4 worm cellular contexts compared by ENCODE assay signal in the genomic region with DNA sequence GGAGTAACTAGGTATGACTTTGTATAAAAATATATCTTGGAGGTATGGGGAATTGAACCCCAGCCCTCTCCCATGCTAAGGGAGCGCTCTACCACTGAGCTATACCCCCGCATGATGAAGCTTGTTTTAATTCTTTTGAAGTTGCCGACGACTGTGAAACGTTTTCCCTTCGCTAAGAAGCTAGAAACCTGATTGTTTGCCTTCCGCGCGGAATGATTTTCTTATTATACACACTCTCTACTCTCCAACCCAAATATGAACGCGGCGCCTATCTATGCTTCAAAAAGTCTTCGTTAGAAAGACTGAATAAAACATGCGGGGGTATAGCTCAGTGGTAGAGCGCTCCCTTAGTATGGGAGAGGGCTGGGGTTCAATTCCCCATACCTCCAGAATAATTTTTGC.
TF ChIP-seq lines count a peak whose summit lies in the region.

No protein-coding gene starts in this region.

TF ChIP-seq in whole organism, L2 larva, 48 proteins besides CTCF, POLR2A, EP300 and RAD21 (continued from another document):
- TF ChIP-seq gmeb-1 (tag; optimal IDR thresholded peaks at IDR 0.05; lab: Kevin White, UChicago), result no peak
- TF ChIP-seq lin-39 (tag; optimal IDR thresholded peaks at IDR 0.05; lab: Kevin White, UChicago), result no peak
- TF ChIP-seq blmp-1 (tag; optimal IDR thresholded peaks at IDR 0.05; lab: Kevin White, UChicago; ENCODE audit: insufficient read depth), result no peak
- no peak for TF ChIP-seq mab-5 (tag; optimal IDR thresholded peaks at IDR 0.05; lab: Kevin White, UChicago)
- TF ChIP-seq unc-55 (GFP tag; optimal IDR thresholded peaks at IDR 0.05; lab: Kevin White, UChicago), result no peak
- no peak for TF ChIP-seq nhr-10 (tag; optimal IDR thresholded peaks at IDR 0.05; lab: Kevin White, UChicago)

TF ChIP-seq in whole organism, L3 larva, 47 proteins besides CTCF, POLR2A, EP300 and RAD21 (continued from another document):
- no peak for TF ChIP-seq fkh-10 (GFP tag; optimal IDR thresholded peaks at IDR 0.05; lab: Kevin White, UChicago)
- no peak for TF ChIP-seq nhr-12 (tag; optimal IDR thresholded peaks at IDR 0.05; lab: Kevin White, UChicago)
- peak; percentile 28 for TF ChIP-seq nhr-25 (tag; optimal IDR thresholded peaks at IDR 0.05; lab: Kevin White, UChicago)
- TF ChIP-seq unc-39 (tag; optimal IDR thresholded peaks at IDR 0.05; lab: Kevin White, UChicago), result no peak
- TF ChIP-seq nhr-11 (tag; optimal IDR thresholded peaks at IDR 0.05; lab: Kevin White, UChicago), result no peak
- TF ChIP-seq nhr-67 (tag; optimal IDR thresholded peaks at IDR 0.05; lab: Kevin White, UChicago), result no peak
- no peak for TF ChIP-seq mdl-1 (tag; optimal IDR thresholded peaks at IDR 0.05; lab: Kevin White, UChicago)
- TF ChIP-seq R02D3.7 (tag; optimal IDR thresholded peaks at IDR 0.05; lab: Kevin White, UChicago), result no peak
- no peak for TF ChIP-seq eor-1 (tag; optimal IDR thresholded peaks at IDR 0.05; lab: Kevin White, UChicago)
- TF ChIP-seq nhr-28 (tag; optimal IDR thresholded peaks at IDR 0.05; lab: Kevin White, UChicago), result no peak
- no peak for TF ChIP-seq nhr-77 (tag; optimal IDR thresholded peaks at IDR 0.05; lab: Kevin White, UChicago)
- TF ChIP-seq jun-1 (tag; optimal IDR thresholded peaks at IDR 0.05; lab: Kevin White, UChicago), result no peak
- TF ChIP-seq ZK546.5 (tag; optimal IDR thresholded peaks at IDR 0.05; lab: Kevin White, UChicago), result no peak
- TF ChIP-seq ceh-28 (tag; optimal IDR thresholded peaks at IDR 0.05; lab: Kevin White, UChicago), result no peak
- peak; percentile 58 for TF ChIP-seq nhr-43 (tag; optimal IDR thresholded peaks at IDR 0.05; lab: Kevin White, UChicago; ENCODE audit: poor library complexity, severe bottlenecking)
- TF ChIP-seq elt-3 (tag; optimal IDR thresholded peaks at IDR 0.05; lab: Kevin White, UChicago), result no peak
- TF ChIP-seq nhr-23 (tag; optimal IDR thresholded peaks at IDR 0.05; lab: Kevin White, UChicago), result peak; percentile 1
- peak; percentile 9 for TF ChIP-seq hmg-11 (tag; optimal IDR thresholded peaks at IDR 0.05; lab: Kevin White, UChicago)
- TF ChIP-seq pha-4 (tag; optimal IDR thresholded peaks at IDR 0.05; lab: Kevin White, UChicago), result no peak

TF ChIP-seq in whole organism, L4 larva, 104 proteins besides CTCF, POLR2A, EP300 and RAD21 (continued from another document and continues in another):
- TF ChIP-seq mdt-29 (GFP tag; IDR thresholded peaks at IDR 0.05; lab: Robert Waterston, UW), result peak; percentile 46; the same call in 1 of the 2 replicates
- TF ChIP-seq T20F7.1 (GFP tag; optimal IDR thresholded peaks at IDR 0.05; lab: Kevin White, UChicago), result peak; percentile 43
- no peak for TF ChIP-seq attf-4 (tag; optimal IDR thresholded peaks at IDR 0.05; lab: Kevin White, UChicago)
- TF ChIP-seq zip-11 (GFP tag; IDR thresholded peaks at IDR 0.05; lab: Robert Waterston, UW), result no peak
- TF ChIP-seq zag-1 (tag; optimal IDR thresholded peaks at IDR 0.05; lab: Kevin White, UChicago), result no peak
- TF ChIP-seq hif-1 (tag; optimal IDR thresholded peaks at IDR 0.05; lab: Kevin White, UChicago), result no peak
- TF ChIP-seq cey-2 (tag; optimal IDR thresholded peaks at IDR 0.05; lab: Kevin White, UChicago; ENCODE audit: borderline replicate concordance, insufficient read depth), result no peak
- peak; percentile 64; the same call in 1 of the 2 replicates for TF ChIP-seq daf-19 (GFP tag; conservative IDR thresholded peaks at IDR 0.05; lab: Robert Waterston, UW)
- TF ChIP-seq lir-3 (tag; optimal IDR thresholded peaks at IDR 0.05; lab: Kevin White, UChicago), result peak; percentile 53
- no peak for TF ChIP-seq unc-130 (GFP tag; optimal IDR thresholded peaks at IDR 0.05; lab: Kevin White, UChicago)
- TF ChIP-seq skn-1 (tag; optimal IDR thresholded peaks at IDR 0.05; lab: Kevin White, UChicago), result no peak
- peak; percentile 86 for TF ChIP-seq pha-4 (GFP tag; IDR thresholded peaks at IDR 0.05; lab: Robert Waterston, UW)
- no peak for TF ChIP-seq pha-4 (tag; optimal IDR thresholded peaks at IDR 0.05; lab: Kevin White, UChicago)
- no peak for TF ChIP-seq zip-2 (tag; optimal IDR thresholded peaks at IDR 0.05; lab: Kevin White, UChicago)
- TF ChIP-seq F10B5.3 (tag; optimal IDR thresholded peaks at IDR 0.05; lab: Kevin White, UChicago), result no peak
- no peak for TF ChIP-seq zfp-3 (GFP tag; conservative IDR thresholded peaks at IDR 0.05; lab: Robert Waterston, UW)
- TF ChIP-seq lim-7 (GFP tag; IDR thresholded peaks at IDR 0.05; lab: Robert Waterston, UW), result peak; percentile 61; the same call in 1 of the 2 replicates
- 0 out of 2 replicates have a peak, but pooled peaks have one; percentile 24 for TF ChIP-seq Y48G9A.11 (GFP tag; IDR thresholded peaks at IDR 0.05; lab: Robert Waterston, UW)
- TF ChIP-seq nhr-28 (tag; optimal IDR thresholded peaks at IDR 0.05; lab: Kevin White, UChicago), result no peak
- TF ChIP-seq tag-97 (GFP tag; IDR thresholded peaks at IDR 0.05; lab: Robert Waterston, UW), result no peak
- no peak for TF ChIP-seq aha-1 (tag; lab: Kevin White, UChicago)
- no peak for TF ChIP-seq nhr-76 (tag; optimal IDR thresholded peaks at IDR 0.05; lab: Kevin White, UChicago)
- peak; percentile 81 for TF ChIP-seq madf-9 (GFP tag; conservative IDR thresholded peaks at IDR 0.05; lab: Robert Waterston, UW)
- TF ChIP-seq daf-12 (tag; optimal IDR thresholded peaks at IDR 0.05; lab: Kevin White, UChicago), result no peak
- TF ChIP-seq daf-16 (GFP tag; optimal IDR thresholded peaks at IDR 0.05; lab: Kevin White, UChicago), result peak; percentile 26 to 64
- TF ChIP-seq daf-16 (tag; optimal IDR thresholded peaks at IDR 0.05; lab: Kevin White, UChicago), result no peak
- peak; percentile 54; the same call in 1 of the 2 replicates for TF ChIP-seq nhr-42 (GFP tag; IDR thresholded peaks at IDR 0.05; lab: Robert Waterston, UW)
- peak; percentile 51 for TF ChIP-seq lin-13 (GFP tag; optimal IDR thresholded peaks at IDR 0.05; lab: Kevin White, UChicago)
- TF ChIP-seq fos-1 (tag; optimal IDR thresholded peaks at IDR 0.05; lab: Kevin White, UChicago), result no peak
- no peak for TF ChIP-seq nhr-11 (tag; optimal IDR thresholded peaks at IDR 0.05; lab: Kevin White, UChicago)
- no peak for TF ChIP-seq nhr-6 (tag; optimal IDR thresholded peaks at IDR 0.05; lab: Kevin White, UChicago)
- TF ChIP-seq unc-39 (tag; optimal IDR thresholded peaks at IDR 0.05; lab: Kevin White, UChicago), result no peak
- TF ChIP-seq ztf-7 (tag; optimal IDR thresholded peaks at IDR 0.05; lab: Kevin White, UChicago), result no peak
- no peak for TF ChIP-seq dpl-1 (GFP tag; optimal IDR thresholded peaks at IDR 0.05; lab: Kevin White, UChicago)
- TF ChIP-seq set-16 (GFP tag; IDR thresholded peaks at IDR 0.05; lab: Robert Waterston, UW), result no peak
- peak in 1 of 2 experiments; percentile 21 for TF ChIP-seq unc-62 (GFP tag; optimal IDR thresholded peaks at IDR 0.05 in 1 of 2; lab: Kevin White, UChicago)
- TF ChIP-seq unc-62 (tag; optimal IDR thresholded peaks at IDR 0.05; lab: Kevin White, UChicago), result no peak
- no peak for TF ChIP-seq ztf-11 (tag; optimal IDR thresholded peaks at IDR 0.05; lab: Kevin White, UChicago)
- peak; percentile 73 for TF ChIP-seq spr-3 (GFP tag; optimal IDR thresholded peaks at IDR 0.05; lab: Kevin White, UChicago)
- TF ChIP-seq mep-1 (tag; optimal IDR thresholded peaks at IDR 0.05; lab: Kevin White, UChicago), result peak; percentile 50
- no peak for TF ChIP-seq Y75B8A.6 (GFP tag; IDR thresholded peaks at IDR 0.05; lab: Robert Waterston, UW)
- no peak for TF ChIP-seq ces-1 (GFP tag; optimal IDR thresholded peaks at IDR 0.05; lab: Kevin White, UChicago)
- TF ChIP-seq sdz-12 (GFP tag; optimal IDR thresholded peaks at IDR 0.05; lab: Kevin White, UChicago), result no peak
- peak; percentile 60 for TF ChIP-seq Y5F2A.4 (GFP tag; optimal IDR thresholded peaks at IDR 0.05; lab: Kevin White, UChicago)
- no peak for TF ChIP-seq mxl-2 (GFP tag; conservative IDR thresholded peaks at IDR 0.05; lab: Robert Waterston, UW)
- TF ChIP-seq F44E2.7 (GFP tag; IDR thresholded peaks at IDR 0.05; lab: Robert Waterston, UW), result 0 out of 2 replicates have a peak, but pooled peaks have one; percentile 49
- TF ChIP-seq lin-15B (tag; optimal IDR thresholded peaks at IDR 0.05; lab: Kevin White, UChicago), result no peak
- TF ChIP-seq F49E8.2 (tag; optimal IDR thresholded peaks at IDR 0.05; lab: Kevin White, UChicago; ENCODE audit: borderline replicate concordance), result peak; percentile 20
- no peak for TF ChIP-seq snpc-4 (tag; optimal IDR thresholded peaks at IDR 0.05; lab: Kevin White, UChicago)
- TF ChIP-seq nhr-25 (tag; optimal IDR thresholded peaks at IDR 0.05; lab: Kevin White, UChicago; ENCODE audit: borderline replicate concordance, insufficient read depth), result no peak
- TF ChIP-seq nhr-10 (tag; optimal IDR thresholded peaks at IDR 0.05; lab: Kevin White, UChicago), result no peak
- peak; percentile 75 for TF ChIP-seq T26A8.4 (GFP tag; IDR thresholded peaks at IDR 0.05; lab: Robert Waterston, UW)
- TF ChIP-seq ama-1 (optimal IDR thresholded peaks at IDR 0.05; lab: Kevin White, UChicago), result no peak

TF ChIP-seq in whole organism, young adult, 124 proteins besides CTCF, POLR2A, EP300 and RAD21 (continued from another document):
- TF ChIP-seq unc-62 (GFP tag; optimal IDR thresholded peaks at IDR 0.05; lab: Kevin White, UChicago) (no peak), T07F8.4 (tag; optimal IDR thresholded peaks at IDR 0.05; lab: Kevin White, UChicago) (no peak), nhr-90 (tag; optimal IDR thresholded peaks at IDR 0.05; lab: Kevin White, UChicago) (peak; percentile 47), F33H1.4 (GFP tag; IDR thresholded peaks at IDR 0.05; lab: Robert Waterston, UW) (0 out of 2 replicates have a peak, but pooled peaks have one; percentile 6), D2030.7 (GFP tag; IDR thresholded peaks at IDR 0.05; lab: Robert Waterston, UW) (peak; percentile 52; the same call in 1 of the 2 replicates), Y79H2A.3 (GFP tag; conservative IDR thresholded peaks at IDR 0.05; lab: Robert Waterston, UW) (peak; percentile 76; the same call in 1 of the 2 replicates), K11D2.4 (GFP tag; IDR thresholded peaks at IDR 0.05; lab: Robert Waterston, UW) (peak; percentile 48; the same call in 1 of the 2 replicates), ceh-58 (GFP tag; IDR thresholded peaks at IDR 0.05; lab: Robert Waterston, UW) (0 out of 2 replicates have a peak, but pooled peaks have one; percentile 48), lin-40 (tag; optimal IDR thresholded peaks at IDR 0.05; lab: Kevin White, UChicago) (peak; percentile 12), hsf-1 (GFP tag; IDR thresholded peaks at IDR 0.05; lab: Robert Waterston, UW) (no peak), madf-8 (GFP tag; conservative IDR thresholded peaks at IDR 0.05; lab: Robert Waterston, UW) (0 out of 2 replicates have a peak, but pooled peaks have one; percentile 9), dpff-1 (tag; optimal IDR thresholded peaks at IDR 0.05; lab: Kevin White, UChicago) (no peak), attf-3 (GFP tag; conservative IDR thresholded peaks at IDR 0.05; lab: Robert Waterston, UW) (no peak), rpc-1 (optimal IDR thresholded peaks at IDR 0.05; lab: Kevin White, UChicago) (peak; percentile 79), rpc-1 (tag; optimal IDR thresholded peaks at IDR 0.05; lab: Kevin White, UChicago) (peak; percentile 80), atf-7 (tag; optimal IDR thresholded peaks at IDR 0.05; lab: Kevin White, UChicago) (no peak), aptf-2 (GFP tag; conservative IDR thresholded peaks at IDR 0.05; lab: Robert Waterston, UW) (no peak), let-526 (GFP tag; IDR thresholded peaks at IDR 0.05; lab: Robert Waterston, UW) (0 out of 2 replicates have a peak, but pooled peaks have one; percentile 26), lin-54 (GFP tag; optimal IDR thresholded peaks at IDR 0.05; lab: Kevin White, UChicago) (no peak), C06A6.2 (GFP tag; conservative IDR thresholded peaks at IDR 0.05; lab: Robert Waterston, UW) (no peak), ekl-4 (GFP tag; IDR thresholded peaks at IDR 0.05; lab: Robert Waterston, UW) (no peak), egrh-3 (GFP tag; IDR thresholded peaks at IDR 0.05; lab: Robert Waterston, UW) (peak; percentile 49; the same call in 1 of the 2 replicates), ceh-27 (GFP tag; optimal IDR thresholded peaks at IDR 0.05; lab: Kevin White, UChicago) (peak; percentile 28), mcd-1 (GFP tag; IDR thresholded peaks at IDR 0.05; lab: Robert Waterston, UW) (no peak; the same call in 1 of the 2 replicates), tlf-1 (GFP tag; optimal IDR thresholded peaks at IDR 0.05; lab: Kevin White, UChicago) (no peak), lin-26 (GFP tag; IDR thresholded peaks at IDR 0.05; lab: Robert Waterston, UW) (peak; percentile 80), Y95B8A.8 (GFP tag; IDR thresholded peaks at IDR 0.05; lab: Robert Waterston, UW) (no peak), nhr-179 (tag; optimal IDR thresholded peaks at IDR 0.05; lab: Kevin White, UChicago) (no peak), ztf-18 (tag; optimal IDR thresholded peaks at IDR 0.05; lab: Kevin White, UChicago) (peak; percentile 51), let-607 (tag; optimal IDR thresholded peaks at IDR 0.05; lab: Kevin White, UChicago) (peak in 1 of 2 experiments; percentile 39), attf-5 (GFP tag; optimal IDR thresholded peaks at IDR 0.05; lab: Kevin White, UChicago) (no peak), hmg-1.2 (GFP tag; IDR thresholded peaks at IDR 0.05; lab: Robert Waterston, UW) (peak; percentile 54), ceh-40 (GFP tag; IDR thresholded peaks at IDR 0.05; lab: Robert Waterston, UW) (no peak), aptf-3 (GFP tag; IDR thresholded peaks at IDR 0.05; lab: Robert Waterston, UW) (no peak), dox-1 (GFP tag; IDR thresholded peaks at IDR 0.05; lab: Robert Waterston, UW) (0 out of 2 replicates have a peak, but pooled peaks have one; percentile 55), madf-3 (GFP tag; IDR thresholded peaks at IDR 0.05; lab: Robert Waterston, UW) (no peak), B0261.1 (tag; optimal IDR thresholded peaks at IDR 0.05; lab: Kevin White, UChicago) (peak; percentile 79), lin-35 (GFP tag; optimal IDR thresholded peaks at IDR 0.05; lab: Kevin White, UChicago) (no peak), ceh-100 (GFP tag; IDR thresholded peaks at IDR 0.05; lab: Robert Waterston, UW) (no peak), ceh-91 (GFP tag; IDR thresholded peaks at IDR 0.05; lab: Robert Waterston, UW) (no peak), cebp-1 (GFP tag; IDR thresholded peaks at IDR 0.05; lab: Robert Waterston, UW) (no peak), cebp-1 (tag; optimal IDR thresholded peaks at IDR 0.05; lab: Kevin White, UChicago) (peak; percentile 35), F55B11.4 (tag; optimal IDR thresholded peaks at IDR 0.05; lab: Kevin White, UChicago; ENCODE audit: borderline replicate concordance, insufficient read depth) (no peak), T26A5.8 (tag; optimal IDR thresholded peaks at IDR 0.05; lab: Kevin White, UChicago) (no peak), ztf-6 (GFP tag; IDR thresholded peaks at IDR 0.05; lab: Robert Waterston, UW) (0 out of 2 replicates have a peak, but pooled peaks have one; percentile 4), C17E4.6 (GFP tag; IDR thresholded peaks at IDR 0.05; lab: Robert Waterston, UW) (no peak), ztf-22 (GFP tag; optimal IDR thresholded peaks at IDR 0.05; lab: Kevin White, UChicago) (no peak), F23B12.7 (tag; optimal IDR thresholded peaks at IDR 0.05; lab: Kevin White, UChicago; ENCODE audit: insufficient read depth) (peak; percentile 16), snpc-1.3 (tag; optimal IDR thresholded peaks at IDR 0.05; lab: Kevin White, UChicago; ENCODE audit: insufficient read depth) (peak; percentile 34), snpc-4 (GFP tag; optimal IDR thresholded peaks at IDR 0.05; lab: Kevin White, UChicago) (peak; percentile 32), snpc-4 (tag; optimal IDR thresholded peaks at IDR 0.05; lab: Kevin White, UChicago) (peak in 2 of 4 experiments; percentile 26 to 41), rec-8 (tag; optimal IDR thresholded peaks at IDR 0.05; lab: Kevin White, UChicago) (peak; percentile 38 to 74), madf-10 (tag; optimal IDR thresholded peaks at IDR 0.05; lab: Kevin White, UChicago) (no peak), B0035.1 (tag; optimal IDR thresholded peaks at IDR 0.05; lab: Kevin White, UChicago) (peak; percentile 3)
